Worm (Caenorhabditis elegans): Measurements from ENCODE around the gene Y38C1BA.1.

ce11 chrIV:1843611-1844010, 39.8 kb upstream of the Y38C1BA.1 start:
- no peak for TF ChIP-seq fkh-10 (GFP tag; optimal IDR thresholded peaks at IDR 0.05)
- TF ChIP-seq ceh-31 (tag; optimal IDR thresholded peaks at IDR 0.05), result no peak
- TF ChIP-seq ceh-19 (GFP tag; optimal IDR thresholded peaks at IDR 0.05), result no peak
- no peak for TF ChIP-seq pqm-1 (tag; optimal IDR thresholded peaks at IDR 0.05)
- no peak for TF ChIP-seq ama-1 (optimal IDR thresholded peaks at IDR 0.05)
- TF ChIP-seq hlh-30 (tag; optimal IDR thresholded peaks at IDR 0.05; ENCODE audit: insufficient read depth), result no peak
- no peak for TF ChIP-seq ref-2 (tag; optimal IDR thresholded peaks at IDR 0.05)
